Worm (Caenorhabditis elegans) whole organism, L4 larva: ENCODE measurements around the gene egl-1.

ENCODE experiments used
- ceh-82 ChIP-seq: sonication (generic microtip); optimal IDR thresholded peaks from 2 replicates; lab custom pipeline; 2017; ENCODE audit warnings: missing biosample characterization, missing genetic modification characterization
- dmd-9 ChIP-seq: fragments of 200-800 bp; sonication (Bioruptor generic); IDR thresholded peaks from 2 replicates; pipeline ENCODE4 v1.3.6; 2022; ENCODE audit warnings: missing genetic modification reagents, missing genetic modification characterization, missing compliant biosample characterization
- nhr-25 ChIP-seq: sonication (generic microtip); optimal IDR thresholded peaks from 2 replicates; lab custom pipeline; 2017; ENCODE audit warnings: missing genetic modification characterization, mild to moderate bottlenecking, missing compliant biosample characterization, antibody characterized with exemption, moderate library complexity, borderline replicate concordance; ENCODE audit not compliant: insufficient read depth
- unc-39 ChIP-seq: sonication (generic microtip); optimal IDR thresholded peaks from 2 replicates; lab custom pipeline; 2017; ENCODE audit warnings: missing biosample characterization, missing genetic modification characterization

DNA sequence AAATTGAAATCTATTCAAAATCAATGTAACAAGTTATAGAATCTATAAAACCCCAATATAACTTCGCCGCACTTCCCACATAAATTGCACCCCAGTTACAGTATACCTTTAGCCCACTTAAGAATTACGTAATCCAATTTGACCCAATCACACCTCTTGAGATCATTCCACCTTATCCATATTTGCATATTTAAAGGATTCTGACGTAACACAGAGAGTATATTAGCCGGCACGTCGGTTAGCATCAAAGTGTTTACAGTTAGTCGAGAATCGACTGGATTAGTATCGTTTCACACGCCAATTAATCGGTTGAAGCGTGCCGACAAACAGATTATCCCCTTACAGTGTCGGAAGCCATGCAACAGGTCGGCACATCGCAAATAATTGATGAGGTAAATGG lies 1.4 kb upstream of the egl-1 start:
- TF ChIP-seq ceh-82 (no peak), unc-39 (no peak), nhr-25 (tag; lab: Kevin White, UChicago) (no peak), dmd-9 (GFP tag; lab: Robert Waterston, UW) (no peak)
